Worm (Caenorhabditis elegans) whole organism, L4 larva: ENCODE measurements around the gene F59B10.2.

Source experiments
- F49E8.2 ChIP-seq: sonication (generic microtip); optimal IDR thresholded peaks from 2 replicates; lab custom pipeline; 2016; ENCODE audit warnings: missing compliant biosample characterization, mild to moderate bottlenecking, missing genetic modification characterization, borderline replicate concordance
- Y105C5A.15 ChIP-seq: fragments of 200-800 bp; sonication (Bioruptor generic); IDR thresholded peaks from 2 replicates; pipeline ENCODE4 v1.3.6; 2022; ENCODE audit warnings: missing genetic modification characterization, missing compliant biosample characterization
- Y48G9A.11 ChIP-seq: fragments of 200-800 bp; sonication (Bioruptor generic); IDR thresholded peaks from 2 replicates; pipeline ENCODE4 v1.3.6; 2022; ENCODE audit warnings: missing genetic modification reagents, missing genetic modification characterization, missing compliant biosample characterization
- Y5F2A.4 ChIP-seq: fragments of 200-800 bp; sonication (Bioruptor generic); optimal IDR thresholded peaks from 2 replicates; lab custom pipeline; 2018; ENCODE audit warnings: mild to moderate bottlenecking, missing genetic modification characterization, missing compliant biosample characterization
- Y75B8A.6 ChIP-seq: fragments of 200-800 bp; sonication (Bioruptor generic); IDR thresholded peaks from 2 replicates; pipeline ENCODE4 v1.3.6; 2022; ENCODE audit warnings: missing genetic modification reagents, missing genetic modification characterization, missing compliant biosample characterization
- attf-4 ChIP-seq: sonication (generic microtip); optimal IDR thresholded peaks from 3 replicates; lab custom pipeline; 2017; ENCODE audit warnings: missing biosample characterization, missing genetic modification characterization
- ceh-28 ChIP-seq: fragments of 150-350 bp; optimal IDR thresholded peaks from 2 replicates; lab custom pipeline; 2014; ENCODE audit warnings: missing biosample characterization, missing genetic modification reagents, missing genetic modification characterization
- ceh-32 ChIP-seq: sonication (generic microtip); optimal IDR thresholded peaks from 2 replicates; lab custom pipeline; 2016; ENCODE audit warnings: mild to moderate bottlenecking, missing genetic modification characterization, missing compliant biosample characterization; ENCODE audit not compliant: poor library complexity
- ces-1 ChIP-seq: fragments of 150-350 bp; sonication (generic microtip); optimal IDR thresholded peaks from 4 replicates; lab custom pipeline; 2014; ENCODE audit warnings: missing biosample characterization, missing genetic modification reagents, missing genetic modification characterization
- daf-8 ChIP-seq: fragments of 200-800 bp; sonication (Bioruptor generic); IDR thresholded peaks from 2 replicates; pipeline ENCODE4 v1.3.6; 2022; ENCODE audit warnings: missing genetic modification characterization, missing compliant biosample characterization
- dve-1 ChIP-seq: sonication (generic microtip); optimal IDR thresholded peaks from 2 replicates; lab custom pipeline; 2017; ENCODE audit warnings: antibody characterized with exemption, mild to moderate bottlenecking, missing genetic modification characterization, missing compliant biosample characterization; ENCODE audit not compliant: insufficient read depth
- egl-27 ChIP-seq: sonication (generic microtip); optimal IDR thresholded peaks from 3 replicates; lab custom pipeline; 2017; ENCODE audit warnings: missing biosample characterization, missing genetic modification reagents, missing genetic modification characterization
- egl-43 ChIP-seq: fragments of 200-800 bp; sonication (Bioruptor generic); IDR thresholded peaks from 2 replicates; pipeline ENCODE4 v1.3.6; 2022; ENCODE audit warnings: missing genetic modification reagents, missing genetic modification characterization, missing compliant biosample characterization
- fos-1 ChIP-seq: fragments of 150-350 bp; optimal IDR thresholded peaks from 2 replicates; lab custom pipeline; 2014; ENCODE audit warnings: missing biosample characterization, missing genetic modification characterization
- gei-8 ChIP-seq: fragments of 200-800 bp; sonication (Bioruptor generic); optimal IDR thresholded peaks from 2 replicates; lab custom pipeline; 2018; ENCODE audit warnings: mild to moderate bottlenecking, missing genetic modification characterization, missing compliant biosample characterization
- hlh-11 ChIP-seq: fragments of 200-800 bp; sonication (Bioruptor generic); optimal IDR thresholded peaks from 2 replicates; lab custom pipeline; 2018; ENCODE audit warnings: mild to moderate bottlenecking, missing genetic modification characterization, missing compliant biosample characterization
- hlh-30 ChIP-seq: sonication (generic microtip); optimal IDR thresholded peaks from 2 replicates; lab custom pipeline; 2017; ENCODE audit warnings: antibody characterized with exemption, mild to moderate bottlenecking, missing genetic modification characterization, missing compliant biosample characterization; ENCODE audit not compliant: insufficient read depth
- hmg-1.1 ChIP-seq: fragments of 200-800 bp; sonication (Bioruptor generic); IDR thresholded peaks from 2 replicates; pipeline ENCODE4 v1.3.6; 2022; ENCODE audit warnings: missing genetic modification reagents, missing genetic modification characterization, missing compliant biosample characterization
- lim-7 ChIP-seq: fragments of 200-800 bp; sonication (Bioruptor generic); IDR thresholded peaks from 2 replicates; pipeline ENCODE4 v1.3.6; 2022; ENCODE audit warnings: missing genetic modification characterization, missing compliant biosample characterization
- lin-1 ChIP-seq: fragments of 200-800 bp; sonication (Bioruptor generic); IDR thresholded peaks from 2 replicates; pipeline ENCODE4 v1.3.6; 2022; ENCODE audit warnings: missing genetic modification reagents, missing genetic modification characterization, missing compliant biosample characterization
- lin-13 ChIP-seq: fragments of 150-350 bp; optimal IDR thresholded peaks from 2 replicates; lab custom pipeline; 2014; ENCODE audit warnings: missing biosample characterization, missing genetic modification reagents, missing genetic modification characterization
- lin-15B ChIP-seq: fragments of 150-350 bp; sonication (generic microtip); optimal IDR thresholded peaks from 3 replicates; lab custom pipeline; 2014; ENCODE audit warnings: missing biosample characterization, missing genetic modification characterization
- lir-3 ChIP-seq: sonication (generic microtip); optimal IDR thresholded peaks from 2 replicates; lab custom pipeline; 2016; ENCODE audit warnings: mild to moderate bottlenecking, missing genetic modification characterization, missing compliant biosample characterization
- lsy-2 ChIP-seq, 2 experiments: fragments of 150-350 bp in 1 of 2; sonication (generic microtip) in 1 of 2; optimal IDR thresholded peaks; 2 replicates each; lab custom pipeline; 2014 to 2017; ENCODE audit warnings: missing biosample characterization in 2 of 2, missing genetic modification characterization in 2 of 2
- madf-9 ChIP-seq: fragments of 200-800 bp; sonication (Bioruptor generic); conservative IDR thresholded peaks from 2 replicates; pipeline ENCODE4 v1.3.6; 2022; ENCODE audit warnings: missing genetic modification reagents, missing genetic modification characterization, missing compliant biosample characterization
- mdl-1 ChIP-seq, 2 experiments: fragments of 150-350 bp in 1 of 2; sonication (generic microtip) in 1 of 2; optimal IDR thresholded peaks; 2 replicates each; lab custom pipeline; 2014 to 2017; ENCODE audit warnings: missing biosample characterization in 2 of 2, missing genetic modification characterization in 2 of 2
- mep-1 ChIP-seq: fragments of 150-350 bp; sonication (generic microtip); optimal IDR thresholded peaks from 3 replicates; lab custom pipeline; 2014; ENCODE audit warnings: missing biosample characterization, missing genetic modification characterization
- nhr-102 ChIP-seq: sonication (generic microtip); optimal IDR thresholded peaks from 2 replicates; lab custom pipeline; 2016; ENCODE audit warnings: mild to moderate bottlenecking, missing genetic modification characterization, moderate library complexity, missing compliant biosample characterization
- nhr-11 ChIP-seq: fragments of 150-350 bp; optimal IDR thresholded peaks from 2 replicates; lab custom pipeline; 2014; ENCODE audit warnings: missing biosample characterization, missing genetic modification characterization
- nhr-111 ChIP-seq: fragments of 200-800 bp; sonication (Bioruptor generic); optimal IDR thresholded peaks from 2 replicates; lab custom pipeline; 2018; ENCODE audit warnings: mild to moderate bottlenecking, missing genetic modification characterization, missing compliant biosample characterization
- nhr-25 ChIP-seq: sonication (generic microtip); optimal IDR thresholded peaks from 2 replicates; lab custom pipeline; 2017; ENCODE audit warnings: missing genetic modification characterization, mild to moderate bottlenecking, missing compliant biosample characterization, antibody characterized with exemption, moderate library complexity, borderline replicate concordance; ENCODE audit not compliant: insufficient read depth
- nhr-28 ChIP-seq: fragments of 150-350 bp; optimal IDR thresholded peaks from 2 replicates; lab custom pipeline; 2014; ENCODE audit warnings: missing biosample characterization, missing genetic modification characterization
- nhr-42 ChIP-seq: fragments of 200-800 bp; sonication (Bioruptor generic); IDR thresholded peaks from 2 replicates; pipeline ENCODE4 v1.3.6; 2022; ENCODE audit warnings: missing genetic modification characterization, missing compliant biosample characterization
- nhr-76 ChIP-seq: fragments of 150-350 bp; optimal IDR thresholded peaks from 2 replicates; lab custom pipeline; 2014; ENCODE audit warnings: missing biosample characterization, missing genetic modification characterization
- nhr-77 ChIP-seq: fragments of 150-350 bp; optimal IDR thresholded peaks from 2 replicates; lab custom pipeline; 2014; ENCODE audit warnings: missing biosample characterization, missing genetic modification characterization
- pqm-1 ChIP-seq: sonication (generic microtip); optimal IDR thresholded peaks from 2 replicates; lab custom pipeline; 2017; ENCODE audit warnings: missing biosample characterization, missing genetic modification characterization
- rbr-2 ChIP-seq: sonication (generic microtip); optimal IDR thresholded peaks from 2 replicates; lab custom pipeline; 2016; ENCODE audit warnings: missing genotype, missing genetic modification characterization, missing compliant biosample characterization
- spr-1 ChIP-seq: sonication (generic microtip); optimal IDR thresholded peaks from 2 replicates; lab custom pipeline; 2016; ENCODE audit warnings: mild to moderate bottlenecking, missing genetic modification characterization, missing compliant biosample characterization
- spr-3 ChIP-seq: fragments of 200-800 bp; sonication (Bioruptor generic); optimal IDR thresholded peaks from 2 replicates; lab custom pipeline; 2018; ENCODE audit warnings: mild to moderate bottlenecking, missing genetic modification characterization, missing compliant biosample characterization
- tag-97 ChIP-seq: fragments of 200-800 bp; sonication (Bioruptor generic); IDR thresholded peaks from 2 replicates; pipeline ENCODE4 v1.3.6; 2022; ENCODE audit warnings: missing genetic modification characterization, missing compliant biosample characterization
- tra-1 ChIP-seq: fragments of 200-800 bp; sonication (Bioruptor generic); IDR thresholded peaks from 2 replicates; pipeline ENCODE4 v1.3.6; 2022; ENCODE audit warnings: missing genetic modification reagents, missing genetic modification characterization, missing compliant biosample characterization
- unc-39 ChIP-seq: sonication (generic microtip); optimal IDR thresholded peaks from 2 replicates; lab custom pipeline; 2017; ENCODE audit warnings: missing biosample characterization, missing genetic modification characterization
- unc-62 ChIP-seq, 3 experiments: fragments of 150-350 bp in 1 of 3; sonication (generic microtip); optimal IDR thresholded peaks in 2 of 3; peaks in 1 of 3; 1 replicate in 1 of 3; 2 replicates in 2 of 3; lab custom pipeline; 2014 to 2017; ENCODE audit warnings: missing biosample characterization in 3 of 3, missing genetic modification characterization in 3 of 3, missing genetic modification reagents in 3 of 3, missing genotype in 1 of 3
- vab-7 ChIP-seq: fragments of 200-800 bp; sonication (Bioruptor generic); IDR thresholded peaks from 2 replicates; pipeline ENCODE4 v1.3.6; 2022; ENCODE audit warnings: missing genetic modification reagents, missing genetic modification characterization, missing compliant biosample characterization
- zfp-3 ChIP-seq: fragments of 200-800 bp; sonication (Bioruptor generic); conservative IDR thresholded peaks from 2 replicates; pipeline ENCODE4 v1.3.6; 2022; ENCODE audit warnings: missing genetic modification reagents, missing genetic modification characterization, missing compliant biosample characterization
- ztf-7 ChIP-seq: fragments of 150-350 bp; optimal IDR thresholded peaks from 2 replicates; lab custom pipeline; 2014; ENCODE audit warnings: missing biosample characterization, missing genetic modification characterization

Gene F59B10.2

DNA sequence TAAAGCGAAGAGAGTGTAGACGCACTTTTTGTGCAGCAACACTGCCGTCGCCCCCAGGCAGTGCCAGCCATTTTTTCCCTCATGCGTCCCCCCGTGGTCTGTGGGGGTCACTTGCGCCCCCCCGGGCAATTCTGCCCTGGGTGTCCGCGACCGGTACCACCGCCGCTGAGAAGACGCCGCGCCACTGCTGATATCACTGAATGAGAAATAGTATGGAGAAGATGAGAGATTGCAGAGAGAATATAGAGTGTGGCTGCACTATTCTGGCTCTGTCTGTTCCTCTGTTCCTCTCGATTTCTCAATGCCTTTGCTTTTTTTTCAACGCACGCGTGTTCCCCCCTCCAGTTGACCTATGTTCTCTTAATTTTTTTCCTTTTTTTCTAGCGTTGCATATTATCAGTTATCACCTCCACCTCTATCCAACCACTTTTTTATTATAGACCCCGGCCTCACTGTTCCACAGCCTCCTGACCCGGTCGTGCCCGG lies 18.0 kb upstream of the F59B10.2 start, which contains the start of gene mab-10 (continued):
- TF ChIP-seq unc-62 (GFP tag; optimal IDR thresholded peaks at IDR 0.05 in 1 of 2; lab: Kevin White, UChicago) (no peak), unc-62 (tag; optimal IDR thresholded peaks at IDR 0.05; lab: Kevin White, UChicago) (no peak), ceh-32 (tag; lab: Kevin White, UChicago) (peak; percentile 40), lim-7 (GFP tag; lab: Robert Waterston, UW) (0 out of 2 replicates have a peak, but pooled peaks have one; percentile 7), ztf-7 (tag; lab: Kevin White, UChicago) (no peak), daf-8 (no peak), lin-13 (no peak), F49E8.2 (tag; lab: Kevin White, UChicago) (no peak), lsy-2 (tag; optimal IDR thresholded peaks at IDR 0.05; lab: Kevin White, UChicago) (peak in 1 of 2 experiments; percentile 53), Y5F2A.4 (GFP tag; lab: Kevin White, UChicago) (no peak), nhr-11 (tag; lab: Kevin White, UChicago) (peak; percentile 37), madf-9 (GFP tag; lab: Robert Waterston, UW) (no peak), ceh-28 (tag; lab: Kevin White, UChicago) (no peak), lin-1 (GFP tag; lab: Robert Waterston, UW) (peak; percentile 23; the same call in 1 of the 2 replicates), attf-4 (tag; lab: Kevin White, UChicago) (no peak), lir-3 (tag; lab: Kevin White, UChicago) (no peak)

DNA sequence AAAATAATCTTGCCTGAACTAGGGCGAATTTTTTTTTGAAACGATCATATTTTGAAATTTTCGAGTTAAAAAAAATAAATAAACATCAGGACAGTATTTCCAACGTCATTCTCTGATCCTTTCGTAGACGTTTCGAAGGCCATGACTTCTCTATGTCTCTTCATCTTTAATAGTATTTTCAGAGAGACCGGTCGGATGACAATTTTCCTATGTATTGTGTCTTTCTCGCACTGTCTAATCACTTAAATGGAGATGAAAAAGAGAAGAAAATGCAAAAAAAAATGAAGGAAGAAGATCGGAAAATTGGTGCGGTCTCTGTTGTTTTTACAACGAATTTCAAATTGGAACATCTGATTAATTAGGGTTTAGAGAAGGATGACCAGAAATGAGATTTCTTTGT lies 15.5 kb upstream of the F59B10.2 start:
- TF ChIP-seq hlh-11 (tag; lab: Kevin White, UChicago) (peak; percentile 50), unc-62 (GFP tag; optimal IDR thresholded peaks at IDR 0.05 in 1 of 2; lab: Kevin White, UChicago) (peak in 1 of 2 experiments; percentile 31), unc-62 (tag; optimal IDR thresholded peaks at IDR 0.05; lab: Kevin White, UChicago) (no peak), egl-43 (no peak), Y105C5A.15 (GFP tag; lab: Robert Waterston, UW) (no peak), dve-1 (tag; lab: Kevin White, UChicago) (peak; percentile 26), hmg-1.1 (no peak), nhr-28 (tag; lab: Kevin White, UChicago) (peak; percentile 53), madf-9 (GFP tag; lab: Robert Waterston, UW) (no peak), mdl-1 (tag; optimal IDR thresholded peaks at IDR 0.05; lab: Kevin White, UChicago) (peak in 1 of 2 experiments; percentile 6), spr-3 (GFP tag; lab: Kevin White, UChicago) (no peak), rbr-2 (tag; lab: Kevin White, UChicago) (no peak), nhr-25 (no peak), ces-1 (no peak), nhr-111 (no peak), Y75B8A.6 (no peak), mep-1 (peak; percentile 41), ztf-7 (tag; lab: Kevin White, UChicago) (no peak), hlh-30 (peak; percentile 38), nhr-42 (GFP tag; lab: Robert Waterston, UW) (no peak), pqm-1 (tag; lab: Kevin White, UChicago) (no peak)
- TF ChIP-seq, all 104 proteins: peak for 7

DNA sequence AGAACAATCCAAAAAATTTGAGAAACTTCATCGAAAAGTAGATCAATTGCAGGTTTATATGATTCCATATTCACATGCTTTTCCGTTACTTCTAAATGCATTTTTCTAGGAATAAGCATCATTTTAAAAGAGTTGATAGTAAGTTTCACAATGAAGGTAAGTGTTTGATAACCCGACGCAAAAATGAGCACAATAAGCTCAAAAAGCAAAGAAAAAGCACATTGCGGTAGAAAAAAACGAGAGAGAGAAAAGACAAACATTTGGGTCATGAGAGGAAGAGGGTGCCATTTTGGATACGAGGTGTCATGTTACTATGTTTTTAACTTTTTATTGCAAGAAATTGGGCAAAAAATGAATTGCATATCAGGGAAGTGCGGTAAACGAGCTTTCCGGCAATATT lies 14.7 kb upstream of the F59B10.2 start, which contains the start of gene F59B10.6:
TSS of gene F59B10.6 (minus strand) at position 101 of the 400 bp plus-strand sequence.
- TF ChIP-seq Y48G9A.11 (GFP tag; lab: Robert Waterston, UW) (no peak), spr-1 (tag; lab: Kevin White, UChicago) (no peak), zfp-3 (GFP tag; lab: Robert Waterston, UW) (no peak), nhr-76 (tag; lab: Kevin White, UChicago) (no peak), gei-8 (GFP tag; lab: Kevin White, UChicago) (no peak), mdl-1 (tag; optimal IDR thresholded peaks at IDR 0.05; lab: Kevin White, UChicago) (no peak), egl-43 (no peak), unc-39 (tag; lab: Kevin White, UChicago) (no peak), egl-27 (tag; lab: Kevin White, UChicago) (no peak), tag-97 (GFP tag; lab: Robert Waterston, UW) (no peak), vab-7 (GFP tag; lab: Robert Waterston, UW) (no peak), nhr-111 (no peak), fos-1 (tag; lab: Kevin White, UChicago) (no peak), tra-1 (GFP tag; lab: Robert Waterston, UW) (no peak), nhr-77 (tag; lab: Kevin White, UChicago) (no peak), nhr-102 (no peak), lin-15B (tag; lab: Kevin White, UChicago) (no peak), hlh-30 (no peak)
- TF ChIP-seq, all 104 proteins: peak for 0
